Worm (Caenorhabditis elegans) whole organism, L4/young adult: ENCODE data around the gene npr-13.

Experiments
- W03F9.2 ChIP-seq: fragments of 150-350 bp; optimal IDR thresholded peaks from 2 replicates; lab custom pipeline; 2014; ENCODE audit warnings: missing biosample characterization, missing genetic modification characterization
- him-1 ChIP-seq: sonication (generic microtip); optimal IDR thresholded peaks from 2 replicates; lab custom pipeline; 2016; ENCODE audit warnings: missing genotype, missing genetic modification reagents, missing genetic modification characterization, missing compliant biosample characterization

- no peak for TF ChIP-seq W03F9.2 (tag; lab: Kevin White, UChicago)
- no peak for TF ChIP-seq him-1 (tag; lab: Kevin White, UChicago)
Measured at ce11 chrV:14824124-14824523, 34.3 kb downstream of the npr-13 start, which contains the start of gene W06A7.4.
